Fruit fly (Drosophila melanogaster) S2 (cell line): ENCODE results near the gene CG45428.

Source experiments
- CG8478 ChIP-seq: fragments of >200 bp; optimal IDR thresholded peaks from 2 replicates; lab custom pipeline; 2018
- CTCF ChIP-seq, 2 experiments: fragments of >200 bp; optimal IDR thresholded peaks; 2 replicates each; lab custom pipeline; 2018

dm6 chr3L:22856009-22856477, 19.2 kb upstream of the CG45428 start, which contains the start of gene CG32459:
- no peak for TF ChIP-seq CG8478
- TF ChIP-seq CTCF (optimal IDR thresholded peaks at IDR 0.05; lab: Kevin White, UChicago): no peak
